Fruit fly (Drosophila melanogaster) whole organism, wandering third instar larva: ENCODE data around the gene nAChRalpha5.
A peak's percentile ranks its signal among the peaks of the same experiment; 100 is the strongest.

Experiments
- Abd-B ChIP-seq: fragments of >200 bp; optimal IDR thresholded peaks from 2 replicates; lab custom pipeline; 2017; ENCODE audit warnings: missing biosample characterization, missing genetic modification characterization
- CG32264 ChIP-seq: fragments of 200-800 bp; sonication (Bioruptor generic); optimal IDR thresholded peaks from 2 replicates; lab custom pipeline; 2016; ENCODE audit warnings: missing biosample characterization, missing genetic modification characterization
- CG9705 ChIP-seq: fragments of 200-800 bp; sonication (Bioruptor generic); optimal IDR thresholded peaks from 2 replicates; lab custom pipeline; 2018; ENCODE audit warnings: missing biosample characterization, mild to moderate bottlenecking, missing genetic modification characterization
- CrebA ChIP-seq: fragments of 200-800 bp; sonication (Bioruptor generic); optimal IDR thresholded peaks from 2 replicates; lab custom pipeline; 2016; ENCODE audit warnings: missing biosample characterization, mild to moderate bottlenecking, missing genetic modification characterization, borderline replicate concordance
- Dfd ChIP-seq: fragments of >200 bp; optimal IDR thresholded peaks from 2 replicates; lab custom pipeline; 2017; ENCODE audit warnings: missing biosample characterization, missing genetic modification characterization
- Dif ChIP-seq: fragments of 200-275, 200-300 bp; sonication (Bioruptor generic); optimal IDR thresholded peaks from 2 replicates; lab custom pipeline; 2018; ENCODE audit warnings: missing biosample characterization, missing genetic modification characterization; ENCODE audit not compliant: partially characterized antibody
- GATAd ChIP-seq: sonication (Bioruptor generic); optimal IDR thresholded peaks from 2 replicates; lab custom pipeline; 2016; ENCODE audit warnings: missing biosample characterization, missing genetic modification characterization
- HLH106 ChIP-seq: fragments of 200-800 bp; optimal IDR thresholded peaks from 3 replicates; lab custom pipeline; 2019; ENCODE audit warnings: missing biosample characterization, mild to moderate bottlenecking, missing genetic modification characterization, moderate library complexity
- Hnf4 ChIP-seq: fragments of 200-800 bp; sonication (Bioruptor generic); optimal IDR thresholded peaks from 2 replicates; lab custom pipeline; 2016; ENCODE audit warnings: missing biosample characterization, mild to moderate bottlenecking, missing genetic modification characterization
- Hr78 ChIP-seq: fragments of >200 bp; optimal IDR thresholded peaks from 2 replicates; lab custom pipeline; 2017; ENCODE audit warnings: missing biosample characterization, missing genetic modification characterization
- Hr83 ChIP-seq: fragments of 200-300 bp; sonication (Bioruptor generic); optimal IDR thresholded peaks from 2 replicates; lab custom pipeline; 2016; ENCODE audit warnings: missing biosample characterization, mild to moderate bottlenecking, missing genetic modification characterization, moderate library complexity; ENCODE audit not compliant: poor library complexity, severe bottlenecking
- Jra ChIP-seq: sonication (Bioruptor generic); optimal IDR thresholded peaks from 2 replicates; lab custom pipeline; 2016; ENCODE audit warnings: missing biosample characterization, missing genetic modification characterization
- Mio ChIP-seq: sonication (Bioruptor generic); optimal IDR thresholded peaks from 2 replicates; lab custom pipeline; 2016; ENCODE audit warnings: missing biosample characterization, missing genetic modification characterization
- Myc ChIP-seq: fragments of >200 bp; optimal IDR thresholded peaks from 2 replicates; lab custom pipeline; 2017
- N ChIP-seq: fragments of >200 bp; optimal IDR thresholded peaks from 2 replicates; lab custom pipeline; 2018; ENCODE audit warnings: missing biosample characterization, missing external identifiers, missing genetic modification characterization
- OdsH ChIP-seq: fragments of 200-800 bp; sonication (Bioruptor generic); optimal IDR thresholded peaks from 2 replicates; lab custom pipeline; 2016; ENCODE audit warnings: missing biosample characterization, mild to moderate bottlenecking, missing genetic modification characterization
- Rel ChIP-seq, 2 experiments: fragments of 200-800 bp; sonication (Bioruptor generic) in 1 of 2; optimal IDR thresholded peaks; 2 replicates in 1 of 2; 3 replicates in 1 of 2; lab custom pipeline; 2016 to 2019; ENCODE audit warnings: mild to moderate bottlenecking in 2 of 2, missing biosample characterization in 2 of 2, missing genetic modification characterization in 2 of 2, moderate library complexity in 1 of 2
- Sp1 ChIP-seq: fragments of 200-800 bp; sonication (Bioruptor generic); optimal IDR thresholded peaks from 3 replicates; lab custom pipeline; 2019; ENCODE audit warnings: missing biosample characterization, mild to moderate bottlenecking, missing genetic modification characterization, moderate library complexity
- Vsx2 ChIP-seq: fragments of 200-300, 225-300 bp; sonication (Bioruptor generic); optimal IDR thresholded peaks from 2 replicates; lab custom pipeline; 2018; ENCODE audit warnings: missing biosample characterization, missing genetic modification characterization; ENCODE audit not compliant: partially characterized antibody
- br ChIP-seq: fragments of 200-800 bp; sonication (Bioruptor generic); optimal IDR thresholded peaks from 2 replicates; lab custom pipeline; 2016; ENCODE audit warnings: missing biosample characterization, missing genetic modification characterization
- brk ChIP-seq: fragments of 200-800 bp; sonication (Bioruptor generic); optimal IDR thresholded peaks from 2 replicates; lab custom pipeline; 2016; ENCODE audit warnings: missing biosample characterization, mild to moderate bottlenecking, missing genetic modification characterization
- dl ChIP-seq, 2 experiments: fragments of 175-275, 200-275 bp in 1 of 2; fragments of 200-275 bp in 1 of 2; sonication (Bioruptor generic); optimal IDR thresholded peaks; lab custom pipeline; 2018; ENCODE audit warnings: mild to moderate bottlenecking in 2 of 2, missing biosample characterization in 2 of 2, missing genetic modification characterization in 2 of 2, moderate library complexity in 2 of 2; ENCODE audit not compliant: partially characterized antibody in 2 of 2, insufficient read depth in 1 of 2
- dmrt93B ChIP-seq: fragments of 200-800 bp; sonication (Bioruptor generic); optimal IDR thresholded peaks from 2 replicates; lab custom pipeline; 2018; ENCODE audit warnings: missing biosample characterization, mild to moderate bottlenecking, missing genetic modification characterization
- dsf ChIP-seq: sonication (Bioruptor generic); optimal IDR thresholded peaks from 2 replicates; lab custom pipeline; 2016; ENCODE audit warnings: missing biosample characterization, missing genetic modification characterization, borderline replicate concordance
- ey ChIP-seq: fragments of 200-800 bp; sonication (Bioruptor generic); optimal IDR thresholded peaks from 2 replicates; lab custom pipeline; 2016; ENCODE audit warnings: missing biosample characterization, missing genetic modification characterization
- foxo ChIP-seq, 2 experiments: fragments of 200-800 bp; sonication (Bioruptor generic); optimal IDR thresholded peaks; 2 replicates in 1 of 2; 3 replicates in 1 of 2; lab custom pipeline; 2016 to 2017; ENCODE audit warnings: missing biosample characterization in 2 of 2, missing genetic modification characterization in 2 of 2
- fru ChIP-seq: fragments of 200-800 bp; sonication (Bioruptor generic); optimal IDR thresholded peaks from 3 replicates; lab custom pipeline; 2016; ENCODE audit warnings: missing biosample characterization, mild to moderate bottlenecking, missing genetic modification characterization
- h ChIP-seq: fragments of 200-800 bp; sonication (Bioruptor generic); optimal IDR thresholded peaks from 3 replicates; lab custom pipeline; 2016; ENCODE audit warnings: missing biosample characterization, mild to moderate bottlenecking, missing genetic modification characterization
- jim ChIP-seq: fragments of 175-275, 200-325 bp; sonication (Bioruptor generic); optimal IDR thresholded peaks from 2 replicates; lab custom pipeline; 2016; ENCODE audit warnings: missing biosample characterization, mild to moderate bottlenecking, missing genetic modification characterization
- lola ChIP-seq: fragments of >200 bp; optimal IDR thresholded peaks from 2 replicates; lab custom pipeline; 2017; ENCODE audit warnings: missing biosample characterization, missing genetic modification characterization
- pan ChIP-seq: fragments of >200 bp; optimal IDR thresholded peaks from 2 replicates; lab custom pipeline; 2017
- psq ChIP-seq: fragments of 200-800 bp; sonication (Bioruptor generic); optimal IDR thresholded peaks from 3 replicates; lab custom pipeline; 2017; ENCODE audit warnings: missing biosample characterization, mild to moderate bottlenecking, missing genetic modification characterization, moderate library complexity
- rgr ChIP-seq: fragments of 200-800 bp; sonication (Bioruptor generic); optimal IDR thresholded peaks from 3 replicates; lab custom pipeline; 2016; ENCODE audit warnings: missing biosample characterization, mild to moderate bottlenecking, missing genetic modification characterization
- sage ChIP-seq: fragments of 200-800 bp; sonication (Bioruptor generic); optimal IDR thresholded peaks from 2 replicates; lab custom pipeline; 2016; ENCODE audit warnings: missing biosample characterization, mild to moderate bottlenecking, missing genetic modification characterization
- sv ChIP-seq: fragments of 200-800 bp; sonication (Bioruptor generic); optimal IDR thresholded peaks from 3 replicates; lab custom pipeline; 2016; ENCODE audit warnings: missing biosample characterization, missing genetic modification characterization
- tai ChIP-seq: sonication (Bioruptor generic); optimal IDR thresholded peaks from 2 replicates; lab custom pipeline; 2016; ENCODE audit warnings: missing biosample characterization, missing genetic modification characterization
- usp ChIP-seq: fragments of >200 bp; optimal IDR thresholded peaks from 2 replicates; lab custom pipeline; 2017; ENCODE audit warnings: missing biosample characterization, missing genetic modification characterization
- woc ChIP-seq: sonication (Bioruptor generic); optimal IDR thresholded peaks from 2 replicates; lab custom pipeline; 2016; ENCODE audit warnings: missing biosample characterization, mild to moderate bottlenecking, missing genetic modification characterization

nAChRalpha5 gene

dm6 chr2L:14023136-14024050, 16.6 kb upstream of the nAChRalpha5 start:
- TF ChIP-seq usp (GFP tag; lab: Kevin White, UChicago) (no peak), Sp1 (GFP tag; lab: Kevin White, UChicago) (no peak), Dif (GFP tag; lab: Kevin White, UChicago) (peak; percentile 87), dl (GFP tag; optimal IDR thresholded peaks at IDR 0.05; lab: Kevin White, UChicago; ENCODE audit: insufficient read depth in 1 of 2, partially characterized antibody in 2 of 2) (peak in 1 of 2 experiments; percentile 61), Vsx2 (GFP tag; lab: Kevin White, UChicago) (peak; percentile 38), Hr83 (GFP tag; lab: Kevin White, UChicago) (no peak), woc (peak; percentile 49)

dm6 chr2L:14024051-14024745, 15.8 kb upstream of the nAChRalpha5 start:
- TF ChIP-seq jim (GFP tag; lab: Kevin White, UChicago) (peak; percentile 97), woc (no peak), GATAd (GFP tag; lab: Kevin White, UChicago) (peak; percentile 85), Hr78 (GFP tag; lab: Kevin White, UChicago) (no peak), brk (GFP tag; lab: Kevin White, UChicago) (peak; percentile 79), Hnf4 (GFP tag; lab: Kevin White, UChicago) (peak; percentile 96), dsf (GFP tag; lab: Kevin White, UChicago) (peak; percentile 94), sv (peak; percentile 99), Dfd (no peak), fru (GFP tag; lab: Kevin White, UChicago) (peak; percentile 87), Vsx2 (GFP tag; lab: Kevin White, UChicago) (peak; percentile 17), HLH106 (tag; lab: Kevin White, UChicago) (peak; percentile 85), ey (GFP tag; lab: Kevin White, UChicago) (peak; percentile 89), dl (GFP tag; optimal IDR thresholded peaks at IDR 0.05; lab: Kevin White, UChicago; ENCODE audit: insufficient read depth in 1 of 2, partially characterized antibody in 2 of 2) (no peak), OdsH (GFP tag; lab: Kevin White, UChicago) (peak; percentile 98), Hr83 (GFP tag; lab: Kevin White, UChicago) (peak; percentile 96), br (GFP tag; lab: Kevin White, UChicago) (peak; percentile 92), CG32264 (GFP tag; lab: Kevin White, UChicago) (peak; percentile 82), Sp1 (GFP tag; lab: Kevin White, UChicago) (peak; percentile 92), Rel (GFP tag; optimal IDR thresholded peaks at IDR 0.05; lab: Kevin White, UChicago) (peak; percentile 47), Rel (tag; optimal IDR thresholded peaks at IDR 0.05; lab: Kevin White, UChicago) (peak; percentile 75), dmrt93B (GFP tag; lab: Kevin White, UChicago) (peak; percentile 92), rgr (GFP tag; lab: Kevin White, UChicago) (peak; percentile 97), h (peak; percentile 94), Abd-B (GFP tag; lab: Kevin White, UChicago) (no peak), usp (GFP tag; lab: Kevin White, UChicago) (no peak), N (no peak), Myc (lab: Kevin White, UChicago) (no peak), tai (GFP tag; lab: Kevin White, UChicago) (peak; percentile 96), foxo (GFP tag; optimal IDR thresholded peaks at IDR 0.05; lab: Kevin White, UChicago) (peak; percentile 68 to 92), Mio (GFP tag; lab: Kevin White, UChicago) (peak; percentile 85), CrebA (GFP tag; lab: Kevin White, UChicago) (peak; percentile 58), Jra (GFP tag; lab: Kevin White, UChicago) (peak; percentile 95), CG9705 (GFP tag; lab: Kevin White, UChicago) (peak; percentile 94), psq (peak; percentile 90), lola (no peak), Dif (GFP tag; lab: Kevin White, UChicago) (peak; percentile 55), pan (lab: Kevin White, UChicago) (no peak), sage (peak; percentile 72)
